Worm (Caenorhabditis elegans) whole organism, L1 larva: ENCODE measurements around the gene F54B11.4.

Experiments used
- C34B4.2 ChIP-seq: sonication (generic microtip); optimal IDR thresholded peaks from 2 replicates; lab custom pipeline; 2017; ENCODE audit warnings: mild to moderate bottlenecking, missing genetic modification characterization, missing compliant biosample characterization
- Y116A8C.19 ChIP-seq: sonication (generic microtip); optimal IDR thresholded peaks from 2 replicates; lab custom pipeline; 2016; ENCODE audit warnings: missing compliant biosample characterization, missing genetic modification characterization, borderline replicate concordance
- aha-1 ChIP-seq: fragments of 150-350 bp; optimal IDR thresholded peaks from 2 replicates; lab custom pipeline; 2014; ENCODE audit warnings: missing biosample characterization, missing genetic modification characterization
- aly-2 ChIP-seq: fragments of 150-350 bp; optimal IDR thresholded peaks from 2 replicates; lab custom pipeline; 2014; ENCODE audit warnings: missing biosample characterization, missing genetic modification characterization
- blmp-1 ChIP-seq: fragments of 150-350 bp; optimal IDR thresholded peaks from 2 replicates; lab custom pipeline; 2014; ENCODE audit warnings: missing biosample characterization, missing genetic modification characterization
- ceh-82 ChIP-seq, 3 experiments: fragments of 150-350 bp in 1 of 3; sonication (generic microtip) in 2 of 3; optimal IDR thresholded peaks; 2 replicates each; lab custom pipeline; 2014 to 2017; ENCODE audit warnings: missing biosample characterization in 3 of 3, missing genetic modification characterization in 3 of 3
- ceh-90 ChIP-seq: sonication (generic microtip); optimal IDR thresholded peaks from 2 replicates; lab custom pipeline; 2016; ENCODE audit warnings: missing genetic modification characterization, missing compliant biosample characterization
- dpl-1 ChIP-seq, 3 experiments: fragments of 150-350 bp in 2 of 3; sonication (generic microtip) in 1 of 3; optimal IDR thresholded peaks; 2 replicates each; lab custom pipeline; 2014 to 2017; ENCODE audit warnings: missing biosample characterization in 3 of 3, missing genetic modification characterization in 3 of 3, missing genetic modification reagents in 3 of 3
- efl-1 ChIP-seq, 4 experiments: fragments of 150-350 bp; optimal IDR thresholded peaks in 3 of 4; peaks in 1 of 4; 1 replicate in 1 of 4; 2 replicates in 3 of 4; lab custom pipeline; 2014; ENCODE audit warnings: missing biosample characterization in 2 of 4, missing genetic modification characterization in 2 of 4, missing genetic modification reagents in 2 of 4
- efl-3 ChIP-seq: fragments of 200-800 bp; sonication (Bioruptor generic); optimal IDR thresholded peaks from 2 replicates; lab custom pipeline; 2018; ENCODE audit warnings: mild to moderate bottlenecking, missing genetic modification characterization, missing compliant biosample characterization
- elt-2 ChIP-seq: sonication (generic microtip); optimal IDR thresholded peaks from 2 replicates; lab custom pipeline; 2016; ENCODE audit warnings: missing genetic modification characterization, mild to moderate bottlenecking, inconsistent platforms, missing compliant biosample characterization, missing genetic modification reagents
- elt-3 ChIP-seq, 6 experiments: fragments of 150-350 bp in 1 of 6; sonication (generic microtip); optimal IDR thresholded peaks; 2 replicates each; lab custom pipeline; 2017 to 2018; ENCODE audit warnings: missing biosample characterization in 6 of 6, missing genetic modification characterization in 6 of 6, inconsistent platforms in 1 of 6
- fkh-4 ChIP-seq: sonication (generic microtip); optimal IDR thresholded peaks from 2 replicates; lab custom pipeline; 2016; ENCODE audit warnings: missing compliant biosample characterization, missing genetic modification characterization, borderline replicate concordance
- fkh-8 ChIP-seq: sonication (generic microtip); optimal IDR thresholded peaks from 2 replicates; lab custom pipeline; 2016; ENCODE audit warnings: mild to moderate bottlenecking, missing genetic modification characterization, missing compliant biosample characterization
- isw-1 ChIP-seq: fragments of 200-800 bp; sonication (Bioruptor generic); IDR thresholded peaks from 2 replicates; pipeline ENCODE4 v1.3.6; 2022; ENCODE audit warnings: missing genetic modification characterization, missing compliant biosample characterization
- lin-13 ChIP-seq: fragments of 150-350 bp; optimal IDR thresholded peaks from 2 replicates; lab custom pipeline; 2014; ENCODE audit warnings: missing biosample characterization, missing genetic modification reagents, missing genetic modification characterization
- lin-14 ChIP-seq: fragments of 200-800 bp; sonication (Bioruptor generic); optimal IDR thresholded peaks from 2 replicates; lab custom pipeline; 2018; ENCODE audit warnings: mild to moderate bottlenecking, missing genetic modification characterization, moderate library complexity, missing compliant biosample characterization
- lin-15B ChIP-seq: fragments of 150-350 bp; sonication (generic microtip); optimal IDR thresholded peaks from 3 replicates; lab custom pipeline; 2014; ENCODE audit warnings: missing biosample characterization, missing genetic modification characterization
- lin-35 ChIP-seq, 2 experiments: fragments of 150-350 bp; optimal IDR thresholded peaks; 2 replicates each; lab custom pipeline; 2014; ENCODE audit warnings: missing biosample characterization in 2 of 2, missing genetic modification characterization in 2 of 2, missing genetic modification reagents in 2 of 2
- lin-39 ChIP-seq: fragments of 150-350 bp; optimal IDR thresholded peaks from 2 replicates; lab custom pipeline; 2014; ENCODE audit warnings: missing biosample characterization, missing genetic modification reagents, missing genetic modification characterization
- mef-2 ChIP-seq: fragments of 150-350 bp; optimal IDR thresholded peaks from 2 replicates; lab custom pipeline; 2014; ENCODE audit warnings: missing biosample characterization, missing genetic modification characterization
- mep-1 ChIP-seq: fragments of 150-350 bp; optimal IDR thresholded peaks from 2 replicates; lab custom pipeline; 2014; ENCODE audit warnings: missing biosample characterization, missing genetic modification characterization
- nhr-20 ChIP-seq: sonication (generic microtip); optimal IDR thresholded peaks from 2 replicates; lab custom pipeline; 2016; ENCODE audit warnings: mild to moderate bottlenecking, missing genetic modification characterization, missing compliant biosample characterization
- nhr-47 ChIP-seq: sonication (generic microtip); optimal IDR thresholded peaks from 2 replicates; lab custom pipeline; 2016; ENCODE audit warnings: mild to moderate bottlenecking, missing genetic modification characterization, moderate library complexity, missing compliant biosample characterization
- nhr-71 ChIP-seq: sonication (generic microtip); optimal IDR thresholded peaks from 2 replicates; lab custom pipeline; 2016; ENCODE audit warnings: mild to moderate bottlenecking, missing genetic modification characterization, moderate library complexity, missing compliant biosample characterization
- nhr-76 ChIP-seq: sonication (generic microtip); optimal IDR thresholded peaks from 2 replicates; lab custom pipeline; 2017; ENCODE audit warnings: missing biosample characterization, missing genetic modification characterization
- nhr-77 ChIP-seq: fragments of 150-350 bp; optimal IDR thresholded peaks from 2 replicates; lab custom pipeline; 2014; ENCODE audit warnings: missing biosample characterization, missing genetic modification characterization
- nhr-85 ChIP-seq: sonication (generic microtip); peaks from one replicate; lab custom pipeline; 2016; ENCODE audit warnings: missing genetic modification characterization, inconsistent platforms, missing compliant biosample characterization
- nhr-90 ChIP-seq: sonication (generic microtip); optimal IDR thresholded peaks from 2 replicates; lab custom pipeline; 2016; ENCODE audit warnings: mild to moderate bottlenecking, missing genetic modification characterization, missing compliant biosample characterization; ENCODE audit not compliant: poor library complexity
- pqm-1 ChIP-seq: sonication (generic microtip); optimal IDR thresholded peaks from 3 replicates; lab custom pipeline; 2017; ENCODE audit warnings: missing biosample characterization, missing genetic modification characterization
- rnt-1 ChIP-seq: sonication (generic microtip); optimal IDR thresholded peaks from 2 replicates; lab custom pipeline; 2016; ENCODE audit warnings: mild to moderate bottlenecking, missing genetic modification characterization, moderate library complexity, missing compliant biosample characterization
- swsn-7 ChIP-seq: sonication (generic microtip); optimal IDR thresholded peaks from 2 replicates; lab custom pipeline; 2016; ENCODE audit warnings: missing genetic modification characterization, missing compliant biosample characterization
- tbx-2 ChIP-seq: sonication (generic microtip); optimal IDR thresholded peaks from 2 replicates; lab custom pipeline; 2016; ENCODE audit warnings: missing genetic modification characterization, missing compliant biosample characterization
- unc-86 ChIP-seq: sonication (generic microtip); optimal IDR thresholded peaks from 2 replicates; lab custom pipeline; 2016; ENCODE audit warnings: missing genetic modification characterization, missing compliant biosample characterization
- zip-4 ChIP-seq: fragments of 200-800 bp; sonication (Bioruptor generic); optimal IDR thresholded peaks from 2 replicates; lab custom pipeline; 2018; ENCODE audit warnings: mild to moderate bottlenecking, missing genetic modification characterization, moderate library complexity, missing compliant biosample characterization
- ztf-11 ChIP-seq, 2 experiments: sonication (generic microtip); optimal IDR thresholded peaks; 2 replicates each; lab custom pipeline; 2016 to 2017; ENCODE audit warnings: missing genetic modification characterization in 2 of 2, missing biosample characterization in 1 of 2, missing compliant biosample characterization in 1 of 2

Gene F54B11.4

ce11 chrX:13583895-13584344, 8.5 kb upstream of the F54B11.4 start (continued):
- TF ChIP-seq zip-4 (GFP tag; lab: Kevin White, UChicago) (no peak), aha-1 (no peak), dpl-1 (GFP tag; optimal IDR thresholded peaks at IDR 0.05; lab: Kevin White, UChicago) (no peak), nhr-76 (tag; lab: Kevin White, UChicago) (no peak), nhr-85 (peak; percentile 84), C34B4.2 (tag; lab: Kevin White, UChicago) (no peak), fkh-4 (tag; lab: Kevin White, UChicago) (no peak), nhr-90 (tag; lab: Kevin White, UChicago) (peak; percentile 46), lin-39 (no peak), isw-1 (GFP tag; lab: Robert Waterston, UW) (no peak), elt-2 (tag; lab: Kevin White, UChicago) (no peak), lin-14 (GFP tag; lab: Kevin White, UChicago) (peak; percentile 85), mef-2 (tag; lab: Kevin White, UChicago) (no peak), lin-13 (GFP tag; lab: Kevin White, UChicago) (no peak), elt-3 (tag; optimal IDR thresholded peaks at IDR 0.05; lab: Kevin White, UChicago) (peak in 1 of 6 experiments; percentile 2), lin-35 (GFP tag; optimal IDR thresholded peaks at IDR 0.05; lab: Kevin White, UChicago) (peak; percentile 4 to 31), unc-86 (tag; lab: Kevin White, UChicago) (no peak), tbx-2 (tag; lab: Kevin White, UChicago) (peak; percentile 49), mep-1 (tag; lab: Kevin White, UChicago) (peak; percentile 21), lin-15B (no peak), nhr-20 (peak; percentile 58), blmp-1 (peak; percentile 32), nhr-77 (tag; lab: Kevin White, UChicago) (no peak), ceh-82 (tag; optimal IDR thresholded peaks at IDR 0.05; lab: Kevin White, UChicago) (peak in 1 of 3 experiments; percentile 30), nhr-71 (tag; lab: Kevin White, UChicago) (peak; percentile 43), swsn-7 (peak; percentile 44)
- TF ChIP-seq, all 84 proteins: peak for 21

- TF ChIP-seq rnt-1 (tag; lab: Kevin White, UChicago), result peak; percentile 59
- TF ChIP-seq ceh-90 (tag; lab: Kevin White, UChicago), result peak; percentile 38
- peak; percentile 8 for TF ChIP-seq fkh-8 (tag; lab: Kevin White, UChicago)
- peak; percentile 58 for TF ChIP-seq nhr-85
- TF ChIP-seq lin-14 (GFP tag; lab: Kevin White, UChicago), result peak; percentile 18
- peak; percentile 11 to 74 for TF ChIP-seq efl-1 (optimal IDR thresholded peaks at IDR 0.05; lab: Kevin White, UChicago)
- peak; percentile 79 to 97 for TF ChIP-seq efl-1 (GFP tag; optimal IDR thresholded peaks at IDR 0.05 in 1 of 2; lab: Kevin White, UChicago)
- TF ChIP-seq lin-15B, result no peak
- peak; percentile 10 for TF ChIP-seq nhr-20
- no peak for TF ChIP-seq nhr-76 (tag; lab: Kevin White, UChicago)
- peak; percentile 30 for TF ChIP-seq nhr-90 (tag; lab: Kevin White, UChicago)
- TF ChIP-seq Y116A8C.19 (tag; lab: Kevin White, UChicago), result no peak
- TF ChIP-seq tbx-2 (tag; lab: Kevin White, UChicago), result peak; percentile 14
- TF ChIP-seq ztf-11 (tag; optimal IDR thresholded peaks at IDR 0.05; lab: Kevin White, UChicago), result peak in 1 of 2 experiments; percentile 35
- TF ChIP-seq elt-2 (tag; lab: Kevin White, UChicago), result no peak
- TF ChIP-seq dpl-1 (GFP tag; optimal IDR thresholded peaks at IDR 0.05; lab: Kevin White, UChicago), result peak; percentile 54 to 78 (median 68)
- TF ChIP-seq lin-35 (GFP tag; optimal IDR thresholded peaks at IDR 0.05; lab: Kevin White, UChicago), result peak; percentile 45 to 77
- TF ChIP-seq nhr-71 (tag; lab: Kevin White, UChicago), result peak; percentile 39
- no peak for TF ChIP-seq pqm-1
- peak; percentile 2 for TF ChIP-seq swsn-7
- peak; percentile 49 for TF ChIP-seq nhr-47 (tag; lab: Kevin White, UChicago)
These were observed 7.6 kb upstream of the F54B11.4 start, which contains the start of gene unc-84 for ce11 chrX:13584725-13585371. Gene unc-84, plus strand, starts transcription at chrX:13584775.

- TF ChIP-seq efl-1 (optimal IDR thresholded peaks at IDR 0.05; lab: Kevin White, UChicago) (no peak), efl-1 (GFP tag; optimal IDR thresholded peaks at IDR 0.05 in 1 of 2; lab: Kevin White, UChicago) (peak in 1 of 2 experiments; percentile 80), efl-3 (no peak), aha-1 (no peak), aly-2 (tag; lab: Kevin White, UChicago) (no peak)
These were observed 2.7 kb upstream of the F54B11.4 start, which contains the start of gene col-9 for ce11 chrX:13589735-13590134. Gene col-9, plus strand, starts transcription at chrX:13590035.
